Worm (Caenorhabditis elegans): ENCODE measurements around the gene C47E8.1.

C47E8.1 gene

DNA sequence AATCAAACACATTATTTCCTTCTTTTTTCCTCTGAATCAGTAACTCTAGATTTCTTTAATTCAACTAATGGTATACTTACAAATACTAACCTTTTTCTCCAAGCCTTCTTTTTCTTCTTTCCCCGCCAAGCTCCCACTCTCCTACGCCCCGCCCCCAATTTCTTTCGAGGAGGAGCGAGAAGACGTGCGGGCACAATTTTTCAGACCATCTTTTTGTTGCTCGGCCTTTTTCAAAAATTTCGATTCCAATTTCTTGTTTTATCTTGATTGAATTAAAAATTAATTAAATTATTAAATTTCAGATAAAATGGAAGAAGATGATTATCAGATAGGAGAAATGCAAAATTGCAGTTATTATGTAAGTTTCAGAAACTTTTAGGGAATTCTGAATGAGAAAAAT lies 14.2 kb downstream of the C47E8.1 start, which contains the start of gene C47E8.3:
C47E8.3 (plus strand) TSS at position 301 of the 400 bp plus-strand sequence.
- TF ChIP-seq ZK546.5 (tag; optimal IDR thresholded peaks at IDR 0.05) = no peak
- no peak for TF ChIP-seq snpc-4 (tag; optimal IDR thresholded peaks at IDR 0.05)
- no peak for TF ChIP-seq lsy-2 (tag; optimal IDR thresholded peaks at IDR 0.05)
- no peak for TF ChIP-seq zag-1 (tag; optimal IDR thresholded peaks at IDR 0.05)
- TF ChIP-seq egl-27 (tag; optimal IDR thresholded peaks at IDR 0.05) = no peak
- TF ChIP-seq skn-1 (tag; optimal IDR thresholded peaks at IDR 0.05) = no peak
- TF ChIP-seq nhr-237 (tag; optimal IDR thresholded peaks at IDR 0.05) = no peak
- no peak for TF ChIP-seq peb-1 (tag; optimal IDR thresholded peaks at IDR 0.05)
- TF ChIP-seq aly-2 (tag; optimal IDR thresholded peaks at IDR 0.05) = no peak

DNA sequence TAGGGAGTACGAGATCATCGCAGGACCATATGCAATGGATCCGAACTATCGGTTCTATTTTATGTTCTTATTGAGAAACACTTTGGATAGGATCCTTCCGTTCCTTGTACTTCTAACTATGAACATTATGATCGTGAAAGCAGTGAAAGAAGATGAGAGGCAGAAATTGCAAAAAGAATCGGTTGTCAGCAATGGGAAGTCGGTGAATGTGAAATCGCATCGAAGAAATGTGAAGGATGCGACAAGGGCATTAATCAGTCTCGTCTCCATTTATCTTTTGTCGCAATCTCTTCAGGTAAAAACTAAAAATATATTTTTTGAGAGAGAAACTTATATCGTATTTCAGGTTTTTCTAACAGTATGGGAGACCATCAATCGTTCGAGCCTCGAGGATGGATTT lies 17.0 kb downstream of the C47E8.1 start:
- TF ChIP-seq C34F6.9 (tag; optimal IDR thresholded peaks at IDR 0.05) = peak; percentile 14
- TF ChIP-seq R02D3.7 (tag; optimal IDR thresholded peaks at IDR 0.05) = no peak

DNA sequence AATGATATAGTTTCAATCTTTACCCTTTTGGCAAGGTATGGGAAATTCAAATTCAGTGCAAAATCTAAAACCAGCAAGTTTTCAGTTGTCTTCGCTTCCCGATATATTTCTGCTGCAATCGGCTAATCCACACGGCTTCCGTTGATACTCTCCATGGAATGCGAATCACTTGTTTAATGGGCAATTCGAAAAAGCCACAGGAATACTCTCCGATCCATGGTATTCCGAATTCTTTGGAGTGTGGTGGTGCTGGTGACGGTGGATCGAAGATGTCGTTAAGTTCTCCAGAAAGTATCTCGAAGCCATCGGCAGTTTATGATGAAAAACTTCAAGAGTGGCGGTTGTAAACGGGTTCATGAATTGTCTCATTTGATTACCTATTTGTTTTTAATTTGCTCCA lies 17.5 kb downstream of the C47E8.1 start:
- TF ChIP-seq lin-13 (GFP tag; optimal IDR thresholded peaks at IDR 0.05) = no peak
- peak; percentile 40 for TF ChIP-seq ama-1 (optimal IDR thresholded peaks at IDR 0.05)

DNA sequence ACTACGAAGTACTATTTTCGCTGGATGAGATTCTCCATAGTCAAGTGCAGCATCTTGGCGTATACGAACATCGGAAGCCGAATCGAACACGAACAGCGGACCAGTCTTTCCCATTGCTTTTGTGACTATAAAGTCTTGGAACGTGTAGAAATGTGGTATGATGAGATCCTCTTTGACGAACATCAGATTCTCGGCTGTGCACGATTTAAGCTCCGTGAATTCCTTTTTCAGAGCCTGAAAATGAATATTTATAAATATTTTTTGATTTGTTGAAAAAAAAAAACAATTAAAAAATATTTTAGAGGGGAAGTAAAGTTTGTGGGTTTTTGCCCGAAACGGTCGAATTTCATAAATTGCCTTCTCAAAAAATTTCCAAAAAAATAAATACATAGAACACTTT lies 18.1 kb downstream of the C47E8.1 start:
- TF ChIP-seq elt-1 (tag; optimal IDR thresholded peaks at IDR 0.05) (no peak), blmp-1 (tag; optimal IDR thresholded peaks at IDR 0.05; ENCODE audit: insufficient read depth) (no peak), egl-27 (tag; optimal IDR thresholded peaks at IDR 0.05) (no peak), aly-2 (tag; optimal IDR thresholded peaks at IDR 0.05) (no peak), nhr-23 (tag; optimal IDR thresholded peaks at IDR 0.05) (no peak), mbf-1 (tag; optimal IDR thresholded peaks at IDR 0.05) (no peak), nhr-6 (tag; optimal IDR thresholded peaks at IDR 0.05) (no peak), R02D3.7 (tag; optimal IDR thresholded peaks at IDR 0.05) (no peak), lin-13 (GFP tag; optimal IDR thresholded peaks at IDR 0.05) (no peak), Y55F3AM.14 (GFP tag; optimal IDR thresholded peaks at IDR 0.05) (no peak), ztf-11 (tag; optimal IDR thresholded peaks at IDR 0.05) (no peak), unc-55 (GFP tag; optimal IDR thresholded peaks at IDR 0.05) (no peak), mdl-1 (tag; optimal IDR thresholded peaks at IDR 0.05) (no peak), nhr-10 (tag; optimal IDR thresholded peaks at IDR 0.05) (no peak), nhr-129 (tag; optimal IDR thresholded peaks at IDR 0.05) (no peak), F13H6.1 (tag; optimal IDR thresholded peaks at IDR 0.05) (no peak), skn-1 (tag; optimal IDR thresholded peaks at IDR 0.05) (no peak), nhr-12 (tag; optimal IDR thresholded peaks at IDR 0.05) (no peak), ztf-4 (tag; optimal IDR thresholded peaks at IDR 0.05) (no peak), dmd-4 (tag; optimal IDR thresholded peaks at IDR 0.05) (no peak)

DNA sequence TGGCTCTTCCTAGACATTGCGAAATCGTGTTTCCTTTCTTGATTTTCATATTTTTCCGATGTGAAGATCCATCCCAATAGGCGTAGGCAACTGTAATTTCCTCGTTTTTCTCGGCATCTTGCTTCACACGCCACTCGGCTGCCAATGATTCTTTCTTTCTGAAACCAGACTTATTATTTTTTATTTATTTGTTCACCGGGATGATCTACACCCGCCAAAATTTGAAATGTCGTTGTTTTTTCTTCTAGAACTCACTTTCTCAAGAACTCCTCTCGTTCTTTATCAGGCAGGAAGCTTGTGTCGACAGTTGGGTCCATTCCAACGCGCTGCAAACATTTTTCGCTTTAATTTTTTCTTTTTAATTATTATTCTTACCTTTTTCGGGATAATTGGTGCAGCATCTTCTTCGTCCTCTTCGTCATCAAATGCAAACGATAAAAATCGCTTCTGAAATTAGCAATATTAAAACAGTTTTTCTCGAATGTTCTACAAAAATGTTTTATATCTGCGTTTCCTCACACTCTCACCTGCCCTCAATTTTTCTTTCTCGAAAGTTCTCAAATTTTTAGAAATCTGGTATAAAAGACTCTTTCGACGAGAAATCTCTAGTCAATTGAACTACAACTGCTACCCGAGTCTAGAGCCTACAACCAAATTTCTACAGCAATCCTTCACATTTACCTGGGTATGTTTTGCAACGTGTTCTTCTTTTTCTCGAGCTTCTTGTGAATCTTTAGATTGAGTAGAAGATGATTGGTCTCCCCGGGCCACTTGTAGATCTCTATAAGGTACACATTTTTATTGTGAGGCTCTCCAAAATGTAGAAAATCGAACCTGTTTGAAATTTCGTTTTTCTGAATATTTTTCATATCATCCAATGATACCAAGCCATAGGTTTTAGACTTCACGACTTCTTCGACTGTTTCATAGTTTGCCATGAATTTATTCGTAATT lies 18.8 kb downstream of the C47E8.1 start, which contains the start of gene hsp-90:
hsp-90 (plus strand) TSS at position 560 of the 954 bp plus-strand sequence.
- TF ChIP-seq crh-2 (tag; optimal IDR thresholded peaks at IDR 0.05) (no peak), Y55F3AM.14 (GFP tag; optimal IDR thresholded peaks at IDR 0.05) (no peak), ama-1 (optimal IDR thresholded peaks at IDR 0.05) (peak; percentile 84), C34F6.9 (tag; optimal IDR thresholded peaks at IDR 0.05) (peak; percentile 55), sma-9 (GFP tag; optimal IDR thresholded peaks at IDR 0.05) (no peak), sma-9 (tag; optimal IDR thresholded peaks at IDR 0.05) (no peak), ztf-4 (tag; optimal IDR thresholded peaks at IDR 0.05) (no peak)

DNA sequence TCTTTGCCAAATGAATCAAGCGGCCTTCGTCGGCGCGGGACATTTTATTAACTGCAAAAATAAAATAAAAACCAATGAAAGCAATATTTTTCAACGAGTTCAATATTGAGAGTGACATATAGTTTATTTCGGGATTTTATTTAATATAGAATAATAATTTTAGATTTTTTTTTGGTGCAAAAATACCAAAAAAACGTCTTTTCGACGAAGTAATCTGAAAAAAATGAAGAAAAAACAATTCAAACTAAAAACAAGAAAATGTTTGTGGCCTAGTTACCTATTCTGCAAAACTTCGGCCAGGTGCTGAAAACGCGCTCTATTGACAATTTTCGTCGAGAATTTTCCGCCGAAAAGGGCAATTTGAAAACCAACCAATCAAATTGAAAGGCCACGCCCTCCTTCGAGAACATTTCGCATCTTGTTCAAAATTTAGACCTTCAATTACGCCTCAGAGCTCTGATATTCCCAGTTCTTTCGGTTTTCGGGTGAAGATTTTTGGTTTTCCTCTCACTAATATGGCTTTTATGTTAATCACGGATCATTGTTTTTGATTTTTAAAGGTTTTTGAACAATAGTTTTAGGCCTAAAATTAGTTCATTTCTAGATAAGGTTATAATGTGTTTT lies 19.7 kb downstream of the C47E8.1 start, which contains the start of gene C47E8.4:
C47E8.4 (minus strand) TSS at position 51 of the 624 bp plus-strand sequence.
- TF ChIP-seq ztf-4 (tag; optimal IDR thresholded peaks at IDR 0.05) (peak; percentile 98), mdl-1 (tag; optimal IDR thresholded peaks at IDR 0.05) (peak; percentile 11 to 74), lin-13 (GFP tag; optimal IDR thresholded peaks at IDR 0.05) (peak; percentile 97), C34F6.9 (tag; optimal IDR thresholded peaks at IDR 0.05) (peak; percentile 99), unc-39 (tag; optimal IDR thresholded peaks at IDR 0.05) (no peak), nhr-11 (tag; optimal IDR thresholded peaks at IDR 0.05) (no peak), nhr-12 (tag; optimal IDR thresholded peaks at IDR 0.05) (peak; percentile 46), mab-5 (tag; optimal IDR thresholded peaks at IDR 0.05) (peak; percentile 97), elt-3 (tag; optimal IDR thresholded peaks at IDR 0.05) (no peak), elt-1 (tag; optimal IDR thresholded peaks at IDR 0.05) (no peak), dmd-4 (tag; optimal IDR thresholded peaks at IDR 0.05) (peak; percentile 65), nhr-129 (tag; optimal IDR thresholded peaks at IDR 0.05) (peak; percentile 97), unc-55 (GFP tag; optimal IDR thresholded peaks at IDR 0.05) (peak; percentile 99), Y55F3AM.14 (GFP tag; optimal IDR thresholded peaks at IDR 0.05) (peak; percentile 94), skn-1 (tag; optimal IDR thresholded peaks at IDR 0.05) (peak; percentile 93), sem-4 (tag; optimal IDR thresholded peaks at IDR 0.05) (peak; percentile 98), nhr-237 (tag; optimal IDR thresholded peaks at IDR 0.05) (peak; percentile 75), ama-1 (optimal IDR thresholded peaks at IDR 0.05) (peak; percentile 93), crh-2 (tag; optimal IDR thresholded peaks at IDR 0.05) (peak; percentile 98), nhr-25 (tag; optimal IDR thresholded peaks at IDR 0.05) (peak; percentile 98), ceh-82 (tag; optimal IDR thresholded peaks at IDR 0.05) (peak; percentile 61), unc-62 (GFP tag; optimal IDR thresholded peaks at IDR 0.05) (peak; percentile 83)
